Worm (Caenorhabditis elegans): ENCODE measurements around the gene ttr-50.

ttr-50 gene

DNA sequence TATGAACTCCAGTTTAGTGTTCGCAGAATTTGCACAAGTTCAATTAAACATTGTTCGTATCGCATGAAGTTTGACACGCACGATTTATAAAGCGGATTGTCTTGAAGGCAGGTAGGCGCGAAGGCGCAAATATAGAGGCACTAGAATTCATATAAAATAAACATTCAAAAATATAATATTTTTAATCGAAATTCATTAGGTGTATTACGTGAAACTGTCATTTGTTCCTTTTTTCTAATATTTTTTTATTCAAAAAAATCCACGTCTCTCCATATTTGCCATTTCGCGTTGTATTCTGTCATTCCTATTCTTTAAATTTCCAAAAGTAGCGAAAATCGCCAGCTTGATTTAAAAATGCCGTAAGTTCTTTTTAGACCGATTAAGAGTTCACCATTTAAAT lies 987 bp upstream of the ttr-50 start, which contains the start of gene ZK809.1:
Gene ZK809.1 (plus strand): TSS at position 301 of the 400 bp plus-strand sequence.
- TF ChIP-seq unc-39 (tag; optimal IDR thresholded peaks at IDR 0.05) (no peak), unc-120 (tag; optimal IDR thresholded peaks at IDR 0.05; ENCODE audit: poor library complexity, severe bottlenecking) (no peak), nhr-2 (tag; optimal IDR thresholded peaks at IDR 0.05) (no peak)

- TF ChIP-seq ztf-11 (tag; optimal IDR thresholded peaks at IDR 0.05) (no peak), ceh-39 (tag; optimal IDR thresholded peaks at IDR 0.05) (no peak), lsy-2 (tag; optimal IDR thresholded peaks at IDR 0.05) (no peak), mls-2 (tag; optimal IDR thresholded peaks at IDR 0.05) (no peak), lin-13 (tag; optimal IDR thresholded peaks at IDR 0.05) (no peak), sptf-1 (tag; optimal IDR thresholded peaks at IDR 0.05) (no peak), blmp-1 (tag; optimal IDR thresholded peaks at IDR 0.05) (no peak), cnd-1 (tag; optimal IDR thresholded peaks at IDR 0.05) (no peak), mep-1 (tag; optimal IDR thresholded peaks at IDR 0.05) (no peak), pha-4 (tag; optimal IDR thresholded peaks at IDR 0.05) (no peak), elt-1 (tag; optimal IDR thresholded peaks at IDR 0.05; ENCODE audit: borderline replicate concordance, insufficient read depth) (no peak), nhr-12 (tag; optimal IDR thresholded peaks at IDR 0.05) (no peak), bed-3 (GFP tag; optimal IDR thresholded peaks at IDR 0.05) (no peak), unc-120 (tag; optimal IDR thresholded peaks at IDR 0.05; ENCODE audit: poor library complexity, severe bottlenecking) (no peak), unc-39 (tag; optimal IDR thresholded peaks at IDR 0.05) (no peak)
These were observed 2.8 kb downstream of the ttr-50 start, which contains the start of gene rbm-17 for ce11 chrIV:11638016-11638415. rbm-17 (plus strand) TSS chrIV:11638316.

DNA sequence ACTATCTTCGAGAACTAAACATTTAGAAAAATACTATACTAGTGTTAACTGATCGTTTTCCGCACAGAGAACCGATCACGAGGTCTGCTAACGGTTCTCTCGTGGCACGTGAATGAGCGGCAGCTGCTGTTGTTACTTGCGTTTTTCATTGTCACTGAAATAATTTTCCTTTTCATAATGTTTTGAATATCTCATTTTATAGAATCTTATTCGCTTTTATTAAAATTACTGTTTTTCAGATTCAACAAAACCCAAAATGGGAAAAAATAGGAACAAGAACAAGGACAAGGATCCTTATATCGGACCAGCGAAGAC lies 4.4 kb downstream of the ttr-50 start, which contains the start of gene F58B3.6:
Gene F58B3.6 (plus strand): TSS at position 240 of the 315 bp plus-strand sequence.
- no peak for TF ChIP-seq flh-1 (GFP tag; optimal IDR thresholded peaks at IDR 0.05)
- TF ChIP-seq zip-8 (tag; optimal IDR thresholded peaks at IDR 0.05): no peak
- TF ChIP-seq elt-1 (tag; optimal IDR thresholded peaks at IDR 0.05; ENCODE audit: borderline replicate concordance, insufficient read depth): no peak
- no peak for TF ChIP-seq tbx-8 (GFP tag; optimal IDR thresholded peaks at IDR 0.05)
- TF ChIP-seq lin-32 (GFP tag; optimal IDR thresholded peaks at IDR 0.05): no peak

DNA sequence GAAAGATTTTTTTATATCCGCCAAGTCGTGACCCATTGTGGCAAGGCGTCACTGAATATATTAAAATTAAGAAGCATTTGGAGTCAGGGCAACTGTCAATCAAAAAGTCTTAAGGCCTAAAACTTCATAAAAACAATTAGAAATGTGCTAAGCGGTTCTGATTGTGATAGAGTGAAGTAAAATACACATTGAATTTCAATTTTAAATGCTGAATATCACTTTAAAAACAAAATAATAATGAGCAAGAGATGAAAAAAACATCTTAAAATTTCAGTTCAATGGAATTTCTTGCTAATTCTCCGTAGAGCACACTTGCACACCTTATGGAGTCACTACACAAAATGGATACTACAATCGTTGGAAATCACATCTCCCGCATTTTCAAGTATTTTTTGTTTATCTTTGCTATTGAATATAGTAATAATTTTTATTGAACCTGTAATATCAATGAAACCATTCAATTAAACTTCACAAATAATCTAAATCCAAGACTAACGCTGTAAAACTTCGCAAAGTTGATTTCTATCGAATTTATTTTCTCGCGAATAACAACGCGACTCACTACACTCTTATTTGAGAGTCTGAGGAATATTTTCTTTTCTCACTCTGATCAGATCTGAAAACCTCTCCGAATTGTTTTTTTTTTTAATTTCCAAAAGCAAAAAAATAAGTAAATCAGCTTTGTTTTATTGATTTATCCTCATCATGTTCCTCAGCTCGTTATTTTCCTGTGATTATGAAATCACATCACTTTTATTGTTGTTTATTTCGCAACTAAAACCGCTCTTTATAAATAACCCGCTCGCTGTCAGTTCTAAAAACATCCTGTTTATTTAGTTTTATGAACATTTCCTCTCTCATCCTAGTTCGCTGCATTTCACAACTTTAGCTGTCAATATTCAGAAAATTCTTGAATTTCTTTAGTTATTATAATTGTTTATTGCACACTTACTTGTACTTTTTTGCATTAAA lies 5.1 kb downstream of the ttr-50 start, which contains the start of gene mars-1:
Gene mars-1 (minus strand): TSS at position 51 of the 972 bp plus-strand sequence.
- TF ChIP-seq ces-1 (GFP tag; optimal IDR thresholded peaks at IDR 0.05): peak; percentile 65
- peak; percentile 60 for TF ChIP-seq lsy-2 (tag; optimal IDR thresholded peaks at IDR 0.05)
- no peak for TF ChIP-seq hlh-1 (tag; optimal IDR thresholded peaks at IDR 0.05)
- no peak for TF ChIP-seq cnd-1 (tag; optimal IDR thresholded peaks at IDR 0.05)
- TF ChIP-seq lin-13 (tag; optimal IDR thresholded peaks at IDR 0.05): no peak
- peak; percentile 88 for TF ChIP-seq nhr-237 (tag; optimal IDR thresholded peaks at IDR 0.05)
- no peak for TF ChIP-seq nhr-12 (tag; optimal IDR thresholded peaks at IDR 0.05)
- TF ChIP-seq flh-1 (GFP tag; optimal IDR thresholded peaks at IDR 0.05): no peak
- TF ChIP-seq unc-120 (tag; optimal IDR thresholded peaks at IDR 0.05; ENCODE audit: poor library complexity, severe bottlenecking): peak; percentile 3
- TF ChIP-seq ham-2 (GFP tag; optimal IDR thresholded peaks at IDR 0.05): no peak
- no peak for TF ChIP-seq unc-62 (GFP tag; optimal IDR thresholded peaks at IDR 0.05)
- peak; percentile 17 for TF ChIP-seq mep-1 (tag; optimal IDR thresholded peaks at IDR 0.05)
- TF ChIP-seq pha-4 (tag; optimal IDR thresholded peaks at IDR 0.05): peak; percentile 20
- TF ChIP-seq sptf-1 (tag; optimal IDR thresholded peaks at IDR 0.05): peak; percentile 50
- no peak for TF ChIP-seq lin-32 (GFP tag; optimal IDR thresholded peaks at IDR 0.05)
- TF ChIP-seq ceh-39 (tag; optimal IDR thresholded peaks at IDR 0.05): peak; percentile 66

- no peak for TF ChIP-seq mls-2 (tag; optimal IDR thresholded peaks at IDR 0.05)
- TF ChIP-seq snpc-4 (tag; optimal IDR thresholded peaks at IDR 0.05): no peak
- no peak for TF ChIP-seq cnd-1 (tag; optimal IDR thresholded peaks at IDR 0.05)
- no peak for TF ChIP-seq zip-8 (tag; optimal IDR thresholded peaks at IDR 0.05)
- TF ChIP-seq ceh-43 (GFP tag; optimal IDR thresholded peaks at IDR 0.05): no peak
- no peak for TF ChIP-seq ztf-11 (tag; optimal IDR thresholded peaks at IDR 0.05)
- no peak for TF ChIP-seq mep-1 (tag; optimal IDR thresholded peaks at IDR 0.05)
- no peak for TF ChIP-seq ceh-39 (tag; optimal IDR thresholded peaks at IDR 0.05)
- no peak for TF ChIP-seq sem-2 (GFP tag; optimal IDR thresholded peaks at IDR 0.05)
- TF ChIP-seq lin-13 (tag; optimal IDR thresholded peaks at IDR 0.05): no peak
- TF ChIP-seq tbx-8 (GFP tag; optimal IDR thresholded peaks at IDR 0.05): no peak
- no peak for TF ChIP-seq lsy-2 (tag; optimal IDR thresholded peaks at IDR 0.05)
- no peak for TF ChIP-seq elt-3 (tag; optimal IDR thresholded peaks at IDR 0.05)
- TF ChIP-seq nhr-76 (tag; optimal IDR thresholded peaks at IDR 0.05): no peak
- TF ChIP-seq lin-32 (GFP tag; optimal IDR thresholded peaks at IDR 0.05): no peak
- TF ChIP-seq nhr-12 (tag; optimal IDR thresholded peaks at IDR 0.05): no peak
- no peak for TF ChIP-seq M03D4.4 (tag; optimal IDR thresholded peaks at IDR 0.05)
- no peak for TF ChIP-seq nhr-28 (tag; optimal IDR thresholded peaks at IDR 0.05)
These were observed 9.1 kb downstream of the ttr-50 start, which contains the start of gene F58B3.4 for ce11 chrIV:11631750-11632149. F58B3.4 (minus strand) TSS chrIV:11631850.
